Worm (Caenorhabditis elegans) whole organism, midembryonic: ENCODE results near the gene F45D11.14.

Source experiments
- T22C8.4 ChIP-seq: fragments of 200-800 bp; sonication (Bioruptor generic); IDR thresholded peaks from 2 replicates; pipeline ENCODE4 v1.3.6; 2022; ENCODE audit warnings: missing genetic modification characterization, missing compliant biosample characterization
- ref-1 ChIP-seq: fragments of 200-800 bp; sonication (Bioruptor generic); conservative IDR thresholded peaks from 2 replicates; pipeline ENCODE4 v1.3.6; 2022; ENCODE audit warnings: missing genetic modification reagents, missing genetic modification characterization, missing compliant biosample characterization
- tab-1 ChIP-seq: fragments of 200-800 bp; sonication (Bioruptor generic); IDR thresholded peaks from 2 replicates; pipeline ENCODE4 v1.3.6; 2022; ENCODE audit warnings: missing genetic modification characterization, missing compliant biosample characterization

- TF ChIP-seq ref-1 (GFP tag; lab: Robert Waterston, UW) (no peak), T22C8.4 (GFP tag; lab: Robert Waterston, UW) (no peak), tab-1 (GFP tag; lab: Robert Waterston, UW) (no peak)
These were observed 46.1 kb downstream of the F45D11.14 start, which contains the start of the genes C32B5.18 and C32B5.7 for ce11 chrII:960218-960617.
